Fruit fly (Drosophila melanogaster) whole organism, wandering third instar larva: ENCODE results near the gene Rtnl1.
A peak's percentile ranks its signal among the peaks of the same experiment; 100 is the strongest.

ENCODE experiments used
- Abd-B ChIP-seq: fragments of >200 bp; optimal IDR thresholded peaks from 2 replicates; lab custom pipeline; 2017; ENCODE audit warnings: missing biosample characterization, missing genetic modification characterization
- CG32264 ChIP-seq: fragments of 200-800 bp; sonication (Bioruptor generic); optimal IDR thresholded peaks from 2 replicates; lab custom pipeline; 2016; ENCODE audit warnings: missing biosample characterization, missing genetic modification characterization
- CG9705 ChIP-seq: fragments of 200-800 bp; sonication (Bioruptor generic); optimal IDR thresholded peaks from 2 replicates; lab custom pipeline; 2018; ENCODE audit warnings: missing biosample characterization, mild to moderate bottlenecking, missing genetic modification characterization
- CrebA ChIP-seq: fragments of 200-800 bp; sonication (Bioruptor generic); optimal IDR thresholded peaks from 2 replicates; lab custom pipeline; 2016; ENCODE audit warnings: missing biosample characterization, mild to moderate bottlenecking, missing genetic modification characterization, borderline replicate concordance
- Dfd ChIP-seq: fragments of >200 bp; optimal IDR thresholded peaks from 2 replicates; lab custom pipeline; 2017; ENCODE audit warnings: missing biosample characterization, missing genetic modification characterization
- Dif ChIP-seq: fragments of 200-275, 200-300 bp; sonication (Bioruptor generic); optimal IDR thresholded peaks from 2 replicates; lab custom pipeline; 2018; ENCODE audit warnings: missing biosample characterization, missing genetic modification characterization; ENCODE audit not compliant: partially characterized antibody
- GATAd ChIP-seq: sonication (Bioruptor generic); optimal IDR thresholded peaks from 2 replicates; lab custom pipeline; 2016; ENCODE audit warnings: missing biosample characterization, missing genetic modification characterization
- HLH106 ChIP-seq: fragments of 200-800 bp; optimal IDR thresholded peaks from 3 replicates; lab custom pipeline; 2019; ENCODE audit warnings: missing biosample characterization, mild to moderate bottlenecking, missing genetic modification characterization, moderate library complexity
- Hnf4 ChIP-seq: fragments of 200-800 bp; sonication (Bioruptor generic); optimal IDR thresholded peaks from 2 replicates; lab custom pipeline; 2016; ENCODE audit warnings: missing biosample characterization, mild to moderate bottlenecking, missing genetic modification characterization
- Hr78 ChIP-seq: fragments of >200 bp; optimal IDR thresholded peaks from 2 replicates; lab custom pipeline; 2017; ENCODE audit warnings: missing biosample characterization, missing genetic modification characterization
- Hr83 ChIP-seq: fragments of 200-300 bp; sonication (Bioruptor generic); optimal IDR thresholded peaks from 2 replicates; lab custom pipeline; 2016; ENCODE audit warnings: missing biosample characterization, mild to moderate bottlenecking, missing genetic modification characterization, moderate library complexity; ENCODE audit not compliant: poor library complexity, severe bottlenecking
- Jra ChIP-seq: sonication (Bioruptor generic); optimal IDR thresholded peaks from 2 replicates; lab custom pipeline; 2016; ENCODE audit warnings: missing biosample characterization, missing genetic modification characterization
- Mio ChIP-seq: sonication (Bioruptor generic); optimal IDR thresholded peaks from 2 replicates; lab custom pipeline; 2016; ENCODE audit warnings: missing biosample characterization, missing genetic modification characterization
- Myc ChIP-seq: fragments of >200 bp; optimal IDR thresholded peaks from 2 replicates; lab custom pipeline; 2017
- N ChIP-seq: fragments of >200 bp; optimal IDR thresholded peaks from 2 replicates; lab custom pipeline; 2018; ENCODE audit warnings: missing biosample characterization, missing external identifiers, missing genetic modification characterization
- OdsH ChIP-seq: fragments of 200-800 bp; sonication (Bioruptor generic); optimal IDR thresholded peaks from 2 replicates; lab custom pipeline; 2016; ENCODE audit warnings: missing biosample characterization, mild to moderate bottlenecking, missing genetic modification characterization
- Rel ChIP-seq, 2 experiments: fragments of 200-800 bp; sonication (Bioruptor generic) in 1 of 2; optimal IDR thresholded peaks; 2 replicates in 1 of 2; 3 replicates in 1 of 2; lab custom pipeline; 2016 to 2019; ENCODE audit warnings: mild to moderate bottlenecking in 2 of 2, missing biosample characterization in 2 of 2, missing genetic modification characterization in 2 of 2, moderate library complexity in 1 of 2
- Sp1 ChIP-seq: fragments of 200-800 bp; sonication (Bioruptor generic); optimal IDR thresholded peaks from 3 replicates; lab custom pipeline; 2019; ENCODE audit warnings: missing biosample characterization, mild to moderate bottlenecking, missing genetic modification characterization, moderate library complexity
- Vsx2 ChIP-seq: fragments of 200-300, 225-300 bp; sonication (Bioruptor generic); optimal IDR thresholded peaks from 2 replicates; lab custom pipeline; 2018; ENCODE audit warnings: missing biosample characterization, missing genetic modification characterization; ENCODE audit not compliant: partially characterized antibody
- br ChIP-seq: fragments of 200-800 bp; sonication (Bioruptor generic); optimal IDR thresholded peaks from 2 replicates; lab custom pipeline; 2016; ENCODE audit warnings: missing biosample characterization, missing genetic modification characterization
- brk ChIP-seq: fragments of 200-800 bp; sonication (Bioruptor generic); optimal IDR thresholded peaks from 2 replicates; lab custom pipeline; 2016; ENCODE audit warnings: missing biosample characterization, mild to moderate bottlenecking, missing genetic modification characterization
- dl ChIP-seq, 2 experiments: fragments of 175-275, 200-275 bp in 1 of 2; fragments of 200-275 bp in 1 of 2; sonication (Bioruptor generic); optimal IDR thresholded peaks; lab custom pipeline; 2018; ENCODE audit warnings: mild to moderate bottlenecking in 2 of 2, missing biosample characterization in 2 of 2, missing genetic modification characterization in 2 of 2, moderate library complexity in 2 of 2; ENCODE audit not compliant: partially characterized antibody in 2 of 2, insufficient read depth in 1 of 2
- dmrt93B ChIP-seq: fragments of 200-800 bp; sonication (Bioruptor generic); optimal IDR thresholded peaks from 2 replicates; lab custom pipeline; 2018; ENCODE audit warnings: missing biosample characterization, mild to moderate bottlenecking, missing genetic modification characterization
- dsf ChIP-seq: sonication (Bioruptor generic); optimal IDR thresholded peaks from 2 replicates; lab custom pipeline; 2016; ENCODE audit warnings: missing biosample characterization, missing genetic modification characterization, borderline replicate concordance
- ey ChIP-seq: fragments of 200-800 bp; sonication (Bioruptor generic); optimal IDR thresholded peaks from 2 replicates; lab custom pipeline; 2016; ENCODE audit warnings: missing biosample characterization, missing genetic modification characterization
- foxo ChIP-seq, 2 experiments: fragments of 200-800 bp; sonication (Bioruptor generic); optimal IDR thresholded peaks; 2 replicates in 1 of 2; 3 replicates in 1 of 2; lab custom pipeline; 2016 to 2017; ENCODE audit warnings: missing biosample characterization in 2 of 2, missing genetic modification characterization in 2 of 2
- fru ChIP-seq: fragments of 200-800 bp; sonication (Bioruptor generic); optimal IDR thresholded peaks from 3 replicates; lab custom pipeline; 2016; ENCODE audit warnings: missing biosample characterization, mild to moderate bottlenecking, missing genetic modification characterization
- h ChIP-seq: fragments of 200-800 bp; sonication (Bioruptor generic); optimal IDR thresholded peaks from 3 replicates; lab custom pipeline; 2016; ENCODE audit warnings: missing biosample characterization, mild to moderate bottlenecking, missing genetic modification characterization
- jim ChIP-seq: fragments of 175-275, 200-325 bp; sonication (Bioruptor generic); optimal IDR thresholded peaks from 2 replicates; lab custom pipeline; 2016; ENCODE audit warnings: missing biosample characterization, mild to moderate bottlenecking, missing genetic modification characterization
- lola ChIP-seq: fragments of >200 bp; optimal IDR thresholded peaks from 2 replicates; lab custom pipeline; 2017; ENCODE audit warnings: missing biosample characterization, missing genetic modification characterization
- pan ChIP-seq: fragments of >200 bp; optimal IDR thresholded peaks from 2 replicates; lab custom pipeline; 2017
- psq ChIP-seq: fragments of 200-800 bp; sonication (Bioruptor generic); optimal IDR thresholded peaks from 3 replicates; lab custom pipeline; 2017; ENCODE audit warnings: missing biosample characterization, mild to moderate bottlenecking, missing genetic modification characterization, moderate library complexity
- rgr ChIP-seq: fragments of 200-800 bp; sonication (Bioruptor generic); optimal IDR thresholded peaks from 3 replicates; lab custom pipeline; 2016; ENCODE audit warnings: missing biosample characterization, mild to moderate bottlenecking, missing genetic modification characterization
- sage ChIP-seq: fragments of 200-800 bp; sonication (Bioruptor generic); optimal IDR thresholded peaks from 2 replicates; lab custom pipeline; 2016; ENCODE audit warnings: missing biosample characterization, mild to moderate bottlenecking, missing genetic modification characterization
- sv ChIP-seq: fragments of 200-800 bp; sonication (Bioruptor generic); optimal IDR thresholded peaks from 3 replicates; lab custom pipeline; 2016; ENCODE audit warnings: missing biosample characterization, missing genetic modification characterization
- tai ChIP-seq: sonication (Bioruptor generic); optimal IDR thresholded peaks from 2 replicates; lab custom pipeline; 2016; ENCODE audit warnings: missing biosample characterization, missing genetic modification characterization
- usp ChIP-seq: fragments of >200 bp; optimal IDR thresholded peaks from 2 replicates; lab custom pipeline; 2017; ENCODE audit warnings: missing biosample characterization, missing genetic modification characterization
- woc ChIP-seq: sonication (Bioruptor generic); optimal IDR thresholded peaks from 2 replicates; lab custom pipeline; 2016; ENCODE audit warnings: missing biosample characterization, mild to moderate bottlenecking, missing genetic modification characterization

The Rtnl1 gene

dm6 chr2L:5001582-5001929 lies 8.0 kb downstream of the Rtnl1 start:
- TF ChIP-seq brk (GFP tag; lab: Kevin White, UChicago) (peak; percentile 40), pan (lab: Kevin White, UChicago) (no peak), foxo (GFP tag; optimal IDR thresholded peaks at IDR 0.05; lab: Kevin White, UChicago) (peak in 1 of 2 experiments; percentile 34)

- no peak for TF ChIP-seq h (GFP tag; lab: Kevin White, UChicago)
- peak; percentile 23 for TF ChIP-seq Vsx2 (GFP tag; lab: Kevin White, UChicago)
- peak; percentile 76 for TF ChIP-seq Myc
- no peak for TF ChIP-seq Hr83 (GFP tag; lab: Kevin White, UChicago)
- TF ChIP-seq Dfd (GFP tag; lab: Kevin White, UChicago): no peak
- no peak for TF ChIP-seq CrebA (GFP tag; lab: Kevin White, UChicago)
- TF ChIP-seq foxo (GFP tag; optimal IDR thresholded peaks at IDR 0.05; lab: Kevin White, UChicago): no peak
- no peak for TF ChIP-seq CG9705 (GFP tag; lab: Kevin White, UChicago)
- no peak for TF ChIP-seq Abd-B (GFP tag; lab: Kevin White, UChicago)
- no peak for TF ChIP-seq pan (lab: Kevin White, UChicago)
- TF ChIP-seq Sp1 (GFP tag; lab: Kevin White, UChicago): no peak
- TF ChIP-seq lola: peak; percentile 93
- TF ChIP-seq Dif (GFP tag; lab: Kevin White, UChicago): peak; percentile 77
- TF ChIP-seq dl (GFP tag; optimal IDR thresholded peaks at IDR 0.05; lab: Kevin White, UChicago; ENCODE audit: insufficient read depth in 1 of 2, partially characterized antibody in 2 of 2): no peak
- no peak for TF ChIP-seq rgr (GFP tag; lab: Kevin White, UChicago)
- no peak for TF ChIP-seq psq
- peak; percentile 7 for TF ChIP-seq sv (GFP tag; lab: Kevin White, UChicago)
- no peak for TF ChIP-seq jim (GFP tag; lab: Kevin White, UChicago)
- no peak for TF ChIP-seq ey (GFP tag; lab: Kevin White, UChicago)
- TF ChIP-seq GATAd: no peak
- TF ChIP-seq fru (GFP tag; lab: Kevin White, UChicago): no peak
- TF ChIP-seq Hr78 (GFP tag; lab: Kevin White, UChicago): peak; percentile 61
- no peak for TF ChIP-seq br (GFP tag; lab: Kevin White, UChicago)
- TF ChIP-seq OdsH (GFP tag; lab: Kevin White, UChicago): no peak
- peak; percentile 97 for TF ChIP-seq N (GFP tag; lab: Kevin White, UChicago)
- TF ChIP-seq dmrt93B (GFP tag; lab: Kevin White, UChicago): no peak
- TF ChIP-seq CG32264 (GFP tag; lab: Kevin White, UChicago): no peak
- TF ChIP-seq sage (GFP tag; lab: Kevin White, UChicago): no peak
- TF ChIP-seq Rel (GFP tag; optimal IDR thresholded peaks at IDR 0.05; lab: Kevin White, UChicago): no peak
- TF ChIP-seq Rel (tag; optimal IDR thresholded peaks at IDR 0.05; lab: Kevin White, UChicago): peak; percentile 13
- no peak for TF ChIP-seq tai (GFP tag; lab: Kevin White, UChicago)
These were observed 8.5 kb downstream of the Rtnl1 start for dm6 chr2L:5000919-5001581.

- no peak for TF ChIP-seq Abd-B (GFP tag; lab: Kevin White, UChicago)
- peak; percentile 96 for TF ChIP-seq woc (GFP tag; lab: Kevin White, UChicago)
- TF ChIP-seq br (GFP tag; lab: Kevin White, UChicago): peak; percentile 93
- peak; percentile 52 to 88 for TF ChIP-seq foxo (GFP tag; optimal IDR thresholded peaks at IDR 0.05; lab: Kevin White, UChicago)
- no peak for TF ChIP-seq lola
- TF ChIP-seq Dfd (GFP tag; lab: Kevin White, UChicago): no peak
- TF ChIP-seq dmrt93B (GFP tag; lab: Kevin White, UChicago): peak; percentile 73
- TF ChIP-seq brk (GFP tag; lab: Kevin White, UChicago): peak; percentile 71
- TF ChIP-seq Mio (GFP tag; lab: Kevin White, UChicago): peak; percentile 6
- no peak for TF ChIP-seq N (GFP tag; lab: Kevin White, UChicago)
- peak; percentile 85 for TF ChIP-seq rgr (GFP tag; lab: Kevin White, UChicago)
- TF ChIP-seq CG32264 (GFP tag; lab: Kevin White, UChicago): peak; percentile 76
- TF ChIP-seq fru (GFP tag; lab: Kevin White, UChicago): peak; percentile 95
- TF ChIP-seq sage (GFP tag; lab: Kevin White, UChicago): peak; percentile 69
- TF ChIP-seq Jra (GFP tag; lab: Kevin White, UChicago): peak; percentile 82
- peak; percentile 89 for TF ChIP-seq HLH106 (tag; lab: Kevin White, UChicago)
- peak; percentile 91 for TF ChIP-seq ey (GFP tag; lab: Kevin White, UChicago)
- peak; percentile 63 for TF ChIP-seq Rel (GFP tag; optimal IDR thresholded peaks at IDR 0.05; lab: Kevin White, UChicago)
- TF ChIP-seq Rel (tag; optimal IDR thresholded peaks at IDR 0.05; lab: Kevin White, UChicago): peak; percentile 62
- no peak for TF ChIP-seq dl (GFP tag; optimal IDR thresholded peaks at IDR 0.05; lab: Kevin White, UChicago; ENCODE audit: insufficient read depth in 1 of 2, partially characterized antibody in 2 of 2)
- no peak for TF ChIP-seq Hr78 (GFP tag; lab: Kevin White, UChicago)
- no peak for TF ChIP-seq Vsx2 (GFP tag; lab: Kevin White, UChicago)
- no peak for TF ChIP-seq Myc
- peak; percentile 96 for TF ChIP-seq Sp1 (GFP tag; lab: Kevin White, UChicago)
- TF ChIP-seq psq: peak; percentile 89
- no peak for TF ChIP-seq Hr83 (GFP tag; lab: Kevin White, UChicago)
- TF ChIP-seq Dif (GFP tag; lab: Kevin White, UChicago): peak; percentile 21
- TF ChIP-seq Hnf4 (GFP tag; lab: Kevin White, UChicago): peak; percentile 85
- no peak for TF ChIP-seq pan (lab: Kevin White, UChicago)
- TF ChIP-seq dsf (GFP tag; lab: Kevin White, UChicago): peak; percentile 51
- TF ChIP-seq GATAd: no peak
- TF ChIP-seq tai (GFP tag; lab: Kevin White, UChicago): peak; percentile 84
- TF ChIP-seq usp (GFP tag; lab: Kevin White, UChicago): no peak
- peak; percentile 88 for TF ChIP-seq OdsH (GFP tag; lab: Kevin White, UChicago)
- TF ChIP-seq CG9705 (GFP tag; lab: Kevin White, UChicago): peak; percentile 76
- TF ChIP-seq h (GFP tag; lab: Kevin White, UChicago): peak; percentile 92
These were observed 9.1 kb downstream of the Rtnl1 start for dm6 chr2L:5000287-5000871.
